Worm (Caenorhabditis elegans) whole organism, midembryonic: ENCODE measurements around the gene Y47D3A.32.

Experiments
- T22C8.4 ChIP-seq: fragments of 200-800 bp; sonication (Bioruptor generic); IDR thresholded peaks from 2 replicates; pipeline ENCODE4 v1.3.6; 2022; ENCODE audit warnings: missing genetic modification characterization, missing compliant biosample characterization
- cog-1 ChIP-seq: sonication (generic microtip); optimal IDR thresholded peaks from 2 replicates; lab custom pipeline; 2016; ENCODE audit warnings: missing genetic modification characterization, missing compliant biosample characterization
- flt-1 ChIP-seq: fragments of 200-800 bp; sonication (Bioruptor generic); IDR thresholded peaks from 2 replicates; pipeline ENCODE4 v1.3.6; 2022; ENCODE audit warnings: missing genetic modification characterization, missing compliant biosample characterization
- klf-2 ChIP-seq: fragments of 200-800 bp; sonication (Bioruptor generic); conservative IDR thresholded peaks from 2 replicates; pipeline ENCODE4 v1.3.6; 2022; ENCODE audit warnings: missing genetic modification reagents, missing genetic modification characterization, missing compliant biosample characterization
- med-1 ChIP-seq: sonication (generic microtip); optimal IDR thresholded peaks from 2 replicates; lab custom pipeline; 2017; ENCODE audit warnings: missing genetic modification characterization, mild to moderate bottlenecking, missing compliant biosample characterization, antibody characterized with exemption, missing genetic modification reagents; ENCODE audit not compliant: insufficient read depth
- ref-1 ChIP-seq: fragments of 200-800 bp; sonication (Bioruptor generic); conservative IDR thresholded peaks from 2 replicates; pipeline ENCODE4 v1.3.6; 2022; ENCODE audit warnings: missing genetic modification reagents, missing genetic modification characterization, missing compliant biosample characterization
- tab-1 ChIP-seq: fragments of 200-800 bp; sonication (Bioruptor generic); IDR thresholded peaks from 2 replicates; pipeline ENCODE4 v1.3.6; 2022; ENCODE audit warnings: missing genetic modification characterization, missing compliant biosample characterization
- ztf-23 ChIP-seq: fragments of 200-800 bp; sonication (Bioruptor generic); IDR thresholded peaks from 2 replicates; pipeline ENCODE4 v1.3.6; 2022; ENCODE audit warnings: missing genetic modification reagents, missing genetic modification characterization, missing compliant biosample characterization
- ztf-29 ChIP-seq: fragments of 200-800 bp; sonication (Bioruptor generic); IDR thresholded peaks from 2 replicates; pipeline ENCODE4 v1.3.6; 2022; ENCODE audit warnings: missing genetic modification reagents, missing genetic modification characterization, missing compliant biosample characterization

Gene Y47D3A.32

ce11 chrIII:11274590-11275116 is 22.5 kb downstream of the Y47D3A.32 start, which contains the start of gene Y47D3A.20:
Gene Y47D3A.20, plus strand, starts transcription at chrIII:11275066.
- TF ChIP-seq med-1 (GFP tag; lab: Kevin White, UChicago) (no peak), flt-1 (GFP tag; lab: Robert Waterston, UW) (no peak)

DNA sequence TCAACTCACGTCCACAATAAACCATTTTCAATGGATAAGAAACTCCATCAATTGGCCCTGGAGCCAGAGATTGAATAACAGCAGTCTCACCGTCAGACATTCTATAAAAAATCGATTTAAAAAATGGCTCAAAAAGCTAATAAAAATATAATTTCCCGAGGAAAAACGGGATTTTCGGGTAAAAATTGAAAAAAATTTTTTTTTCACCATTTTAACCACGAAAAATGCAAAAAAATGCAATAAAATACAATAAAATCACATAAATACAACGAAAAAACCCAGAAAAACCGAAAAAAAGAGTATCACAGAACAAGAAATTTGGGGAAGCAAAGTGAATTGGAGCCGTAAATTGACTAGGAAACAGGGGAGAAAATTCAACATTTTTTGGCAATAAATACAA is 26.6 kb downstream of the Y47D3A.32 start, which contains the start of gene Y47D3A.21:
Gene Y47D3A.21 (minus strand): TSS at position 101 of the 400 bp plus-strand sequence.
- TF ChIP-seq ref-1 (GFP tag; lab: Robert Waterston, UW) (no peak), cog-1 (no peak), med-1 (GFP tag; lab: Kevin White, UChicago) (no peak), ztf-29 (GFP tag; lab: Robert Waterston, UW) (no peak), tab-1 (GFP tag; lab: Robert Waterston, UW) (no peak), ztf-23 (GFP tag; lab: Robert Waterston, UW) (no peak), klf-2 (GFP tag; lab: Robert Waterston, UW) (no peak), flt-1 (GFP tag; lab: Robert Waterston, UW) (no peak), T22C8.4 (GFP tag; lab: Robert Waterston, UW) (no peak)

ce11 chrIII:11279954-11280353 is 27.8 kb downstream of the Y47D3A.32 start:
- no peak for TF ChIP-seq ztf-29 (GFP tag; lab: Robert Waterston, UW)
- TF ChIP-seq ref-1 (GFP tag; lab: Robert Waterston, UW), result no peak
- TF ChIP-seq T22C8.4 (GFP tag; lab: Robert Waterston, UW), result peak; percentile 81

ce11 chrIII:11283648-11284047 is 31.5 kb downstream of the Y47D3A.32 start:
- TF ChIP-seq T22C8.4 (GFP tag; lab: Robert Waterston, UW) (no peak), cog-1 (no peak), tab-1 (GFP tag; lab: Robert Waterston, UW) (no peak), klf-2 (GFP tag; lab: Robert Waterston, UW) (no peak), med-1 (GFP tag; lab: Kevin White, UChicago) (no peak), flt-1 (GFP tag; lab: Robert Waterston, UW) (no peak), ztf-29 (GFP tag; lab: Robert Waterston, UW) (no peak), ref-1 (GFP tag; lab: Robert Waterston, UW) (no peak), ztf-23 (GFP tag; lab: Robert Waterston, UW) (no peak)

DNA sequence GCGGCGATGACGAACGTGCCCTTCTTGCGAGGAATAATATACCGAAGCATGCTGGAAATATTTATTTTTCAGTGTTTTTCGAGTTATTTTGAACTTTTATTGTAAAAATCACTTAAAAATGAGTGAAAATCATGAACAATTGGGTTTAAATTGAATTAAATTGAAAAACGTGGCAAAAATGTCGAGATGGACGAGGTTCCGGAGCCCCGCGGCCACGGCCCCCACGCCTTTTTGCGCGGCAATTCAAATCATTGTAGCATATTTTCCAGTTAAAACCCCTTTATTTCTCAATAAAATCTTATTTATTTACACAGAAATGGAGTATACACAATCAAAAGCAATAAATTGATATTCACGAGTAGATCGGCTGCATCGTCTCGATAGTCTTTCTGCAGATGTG is 33.9 kb downstream of the Y47D3A.32 start:
- TF ChIP-seq med-1 (GFP tag; lab: Kevin White, UChicago), result no peak
- 0 out of 2 replicates have a peak, but pooled peaks have one; percentile 34 for TF ChIP-seq flt-1 (GFP tag; lab: Robert Waterston, UW)
- no peak for TF ChIP-seq ztf-23 (GFP tag; lab: Robert Waterston, UW)
- no peak for TF ChIP-seq ref-1 (GFP tag; lab: Robert Waterston, UW)
- peak; percentile 1 for TF ChIP-seq cog-1
- TF ChIP-seq klf-2 (GFP tag; lab: Robert Waterston, UW), result peak; percentile 38; the same call in 1 of the 2 replicates

DNA sequence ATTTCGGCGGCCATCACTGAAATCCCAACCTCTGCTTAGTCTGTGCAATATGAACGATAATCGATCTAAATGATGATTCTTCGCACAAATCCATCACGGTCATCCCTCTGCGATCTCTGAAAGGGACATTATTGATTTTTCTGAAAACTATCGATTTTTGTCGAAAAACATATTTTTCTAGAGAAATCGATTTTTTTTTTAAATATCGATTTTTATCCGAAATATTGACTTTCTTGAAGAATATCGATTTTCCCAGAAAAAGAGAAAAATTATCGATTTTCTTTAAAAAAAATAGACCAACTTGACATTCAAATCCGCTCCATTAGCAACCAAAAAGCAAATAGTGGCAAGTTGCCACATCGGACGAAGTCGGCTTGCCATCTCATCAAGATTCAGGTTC is 35.1 kb downstream of the Y47D3A.32 start:
- TF ChIP-seq T22C8.4 (GFP tag; lab: Robert Waterston, UW) (peak; percentile 81), med-1 (GFP tag; lab: Kevin White, UChicago) (no peak)

DNA sequence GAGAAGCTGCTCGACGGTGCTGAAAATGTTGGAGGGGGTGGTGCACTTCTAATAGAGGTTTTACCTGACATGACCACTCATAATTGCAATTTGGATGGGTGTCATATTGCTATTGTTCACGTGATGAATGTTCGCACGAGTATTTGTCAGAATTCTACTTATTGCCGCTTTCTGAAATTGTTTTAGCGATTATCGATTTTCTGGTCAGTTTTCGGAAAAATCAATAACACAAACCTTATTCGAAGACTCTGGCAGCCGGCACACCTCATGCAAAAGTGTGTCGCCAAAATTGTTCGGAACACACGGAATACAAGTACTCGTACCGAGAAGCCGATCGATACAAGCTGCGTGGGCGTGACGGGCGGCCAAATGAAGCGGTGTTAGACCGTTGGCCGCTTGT is 36.1 kb downstream of the Y47D3A.32 start:
- no peak for TF ChIP-seq flt-1 (GFP tag; lab: Robert Waterston, UW)
- peak; percentile 63 for TF ChIP-seq T22C8.4 (GFP tag; lab: Robert Waterston, UW)

ce11 chrIII:11289876-11290275 is 37.7 kb downstream of the Y47D3A.32 start:
- TF ChIP-seq flt-1 (GFP tag; lab: Robert Waterston, UW) (no peak), ztf-23 (GFP tag; lab: Robert Waterston, UW) (no peak), klf-2 (GFP tag; lab: Robert Waterston, UW) (no peak), med-1 (GFP tag; lab: Kevin White, UChicago) (no peak)

- TF ChIP-seq flt-1 (GFP tag; lab: Robert Waterston, UW) (0 out of 2 replicates have a peak, but pooled peaks have one; percentile 41), klf-2 (GFP tag; lab: Robert Waterston, UW) (0 out of 2 replicates have a peak, but pooled peaks have one; percentile 51), ztf-29 (GFP tag; lab: Robert Waterston, UW) (no peak), ztf-23 (GFP tag; lab: Robert Waterston, UW) (peak; percentile 65; the same call in 1 of the 2 replicates)
These were observed 38.4 kb downstream of the Y47D3A.32 start, which contains the start of the genes gly-9, mib-1 and smc-3 for ce11 chrIII:11290554-11290953. Gene gly-9, minus strand, starts transcription at chrIII:11290580. Gene mib-1, minus strand, starts transcription at chrIII:11290676. Gene smc-3, plus strand, starts transcription at chrIII:11290904.
